Worm (Caenorhabditis elegans) whole organism, mixed stage, embryonic: ENCODE data around the gene fan-1.

Experiments
- lin-13 ChIP-seq: fragments of 150-350 bp; optimal IDR thresholded peaks from 2 replicates; lab custom pipeline; 2014; ENCODE audit warnings: missing biosample characterization, missing genetic modification characterization
- nhr-237 ChIP-seq: fragments of 150-350 bp; optimal IDR thresholded peaks from 2 replicates; lab custom pipeline; 2014; ENCODE audit warnings: missing biosample characterization, missing genetic modification characterization
- tbx-8 ChIP-seq: fragments of 200-800 bp; sonication (Bioruptor generic); optimal IDR thresholded peaks from 2 replicates; lab custom pipeline; 2018; ENCODE audit warnings: mild to moderate bottlenecking, missing genetic modification characterization, moderate library complexity, missing compliant biosample characterization
- unc-39 ChIP-seq: fragments of 150-350 bp; optimal IDR thresholded peaks from 2 replicates; lab custom pipeline; 2014; ENCODE audit warnings: missing biosample characterization, missing genetic modification characterization
- unc-62 ChIP-seq: fragments of 150-350 bp; optimal IDR thresholded peaks from 2 replicates; lab custom pipeline; 2014; ENCODE audit warnings: missing biosample characterization, missing genetic modification reagents, missing genetic modification characterization
- zip-8 ChIP-seq: fragments of 150-350 bp; optimal IDR thresholded peaks from 2 replicates; lab custom pipeline; 2014; ENCODE audit warnings: missing biosample characterization, missing genetic modification characterization
- ztf-11 ChIP-seq: fragments of 150-350 bp; optimal IDR thresholded peaks from 2 replicates; lab custom pipeline; 2014; ENCODE audit warnings: missing biosample characterization, missing genetic modification characterization

DNA sequence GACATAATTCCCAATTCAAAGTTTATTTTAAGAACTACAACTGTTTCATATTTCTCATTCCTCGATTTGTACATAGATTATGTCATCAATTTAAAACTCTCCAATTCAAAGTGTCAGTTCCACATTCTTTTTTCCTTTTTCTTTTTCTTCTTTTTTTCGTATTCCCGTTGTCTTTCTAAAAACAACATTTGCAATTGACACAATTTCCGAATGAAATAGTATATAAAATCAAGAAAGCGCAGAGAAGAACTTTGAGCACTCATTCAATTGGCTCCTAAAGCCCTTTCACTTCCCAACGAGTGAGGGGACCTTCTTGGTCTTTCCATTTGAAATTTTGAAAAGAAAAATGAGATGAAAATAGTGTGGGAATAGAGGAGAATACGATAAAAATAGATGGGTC lies 1.1 kb upstream of the fan-1 start:
- TF ChIP-seq lin-13 (tag; lab: Kevin White, UChicago) (no peak), unc-39 (tag; lab: Kevin White, UChicago) (no peak), tbx-8 (no peak), zip-8 (no peak), ztf-11 (tag; lab: Kevin White, UChicago) (no peak), unc-62 (GFP tag; lab: Kevin White, UChicago) (no peak), nhr-237 (tag; lab: Kevin White, UChicago) (no peak)
